Worm (Caenorhabditis elegans) whole organism, midembryonic: ENCODE measurements around the gene pad-2.

Experiments
- T22C8.4 ChIP-seq: fragments of 200-800 bp; sonication (Bioruptor generic); IDR thresholded peaks from 2 replicates; pipeline ENCODE4 v1.3.6; 2022; ENCODE audit warnings: missing genetic modification characterization, missing compliant biosample characterization
- cog-1 ChIP-seq: sonication (generic microtip); optimal IDR thresholded peaks from 2 replicates; lab custom pipeline; 2016; ENCODE audit warnings: missing genetic modification characterization, missing compliant biosample characterization
- flt-1 ChIP-seq: fragments of 200-800 bp; sonication (Bioruptor generic); IDR thresholded peaks from 2 replicates; pipeline ENCODE4 v1.3.6; 2022; ENCODE audit warnings: missing genetic modification characterization, missing compliant biosample characterization
- klf-2 ChIP-seq: fragments of 200-800 bp; sonication (Bioruptor generic); conservative IDR thresholded peaks from 2 replicates; pipeline ENCODE4 v1.3.6; 2022; ENCODE audit warnings: missing genetic modification reagents, missing genetic modification characterization, missing compliant biosample characterization
- med-1 ChIP-seq: sonication (generic microtip); optimal IDR thresholded peaks from 2 replicates; lab custom pipeline; 2017; ENCODE audit warnings: missing genetic modification characterization, mild to moderate bottlenecking, missing compliant biosample characterization, antibody characterized with exemption, missing genetic modification reagents; ENCODE audit not compliant: insufficient read depth
- ref-1 ChIP-seq: fragments of 200-800 bp; sonication (Bioruptor generic); conservative IDR thresholded peaks from 2 replicates; pipeline ENCODE4 v1.3.6; 2022; ENCODE audit warnings: missing genetic modification reagents, missing genetic modification characterization, missing compliant biosample characterization
- tab-1 ChIP-seq: fragments of 200-800 bp; sonication (Bioruptor generic); IDR thresholded peaks from 2 replicates; pipeline ENCODE4 v1.3.6; 2022; ENCODE audit warnings: missing genetic modification characterization, missing compliant biosample characterization
- ztf-23 ChIP-seq: fragments of 200-800 bp; sonication (Bioruptor generic); IDR thresholded peaks from 2 replicates; pipeline ENCODE4 v1.3.6; 2022; ENCODE audit warnings: missing genetic modification reagents, missing genetic modification characterization, missing compliant biosample characterization
- ztf-29 ChIP-seq: fragments of 200-800 bp; sonication (Bioruptor generic); IDR thresholded peaks from 2 replicates; pipeline ENCODE4 v1.3.6; 2022; ENCODE audit warnings: missing genetic modification reagents, missing genetic modification characterization, missing compliant biosample characterization

DNA sequence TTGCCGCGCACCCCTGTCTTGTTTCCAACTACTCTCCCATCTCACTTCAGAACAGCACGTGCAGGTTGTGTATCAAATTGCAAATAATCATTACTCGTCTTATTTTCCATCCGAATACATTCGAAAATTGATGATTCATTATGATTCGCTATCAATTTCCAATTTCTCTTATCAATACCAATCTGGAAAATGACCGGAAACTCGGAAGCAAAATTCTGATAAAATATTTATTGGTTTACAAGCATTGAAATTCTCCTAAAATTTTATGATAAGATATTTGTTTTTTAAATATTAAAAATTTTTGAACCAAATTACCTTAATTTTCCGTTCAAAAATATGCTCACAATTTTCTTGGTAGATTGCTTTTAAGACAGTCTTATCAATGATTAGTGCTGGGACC is 26.4 kb downstream of the pad-2 start:
- no peak for TF ChIP-seq flt-1 (GFP tag; lab: Robert Waterston, UW)
- no peak for TF ChIP-seq ref-1 (GFP tag; lab: Robert Waterston, UW)
- TF ChIP-seq ztf-23, result no peak
- TF ChIP-seq klf-2 (GFP tag; lab: Robert Waterston, UW), result no peak
- TF ChIP-seq T22C8.4 (GFP tag; lab: Robert Waterston, UW), result no peak
- TF ChIP-seq tab-1 (GFP tag; lab: Robert Waterston, UW), result no peak
- no peak for TF ChIP-seq ztf-29 (GFP tag; lab: Robert Waterston, UW)
- no peak for TF ChIP-seq cog-1 (tag; lab: Kevin White, UChicago)
- TF ChIP-seq med-1 (GFP tag; lab: Kevin White, UChicago), result no peak
